In genomic region chrII:7413275-7413674, ce11 we compare ENCODE assay signal across 4 worm cellular contexts.
TF ChIP-seq lines count a peak whose summit lies in the region.

No protein-coding gene starts in this region.

TF ChIP-seq in whole organism, L1 larva, 84 proteins besides CTCF, POLR2A, EP300 and RAD21 (continues in another document):
- TF ChIP-seq tbx-2 (tag; optimal IDR thresholded peaks at IDR 0.05; lab: Kevin White, UChicago), result peak; percentile 37
- TF ChIP-seq nhr-84 (tag; optimal IDR thresholded peaks at IDR 0.05; lab: Kevin White, UChicago), result no peak
- TF ChIP-seq Y116A8C.19 (tag; optimal IDR thresholded peaks at IDR 0.05; lab: Kevin White, UChicago; ENCODE audit: borderline replicate concordance), result no peak
- TF ChIP-seq blmp-1 (tag; optimal IDR thresholded peaks at IDR 0.05; lab: Kevin White, UChicago), result peak; percentile 76
- TF ChIP-seq nhr-20 (tag; optimal IDR thresholded peaks at IDR 0.05; lab: Kevin White, UChicago), result peak; percentile 49
- no peak for TF ChIP-seq tlp-1 (tag; optimal IDR thresholded peaks at IDR 0.05; lab: Kevin White, UChicago)
- peak; percentile 12 for TF ChIP-seq dsc-1 (tag; optimal IDR thresholded peaks at IDR 0.05; lab: Kevin White, UChicago)
- peak; percentile 91 for TF ChIP-seq nhr-85 (tag; lab: Kevin White, UChicago)
- TF ChIP-seq sup-37 (GFP tag; optimal IDR thresholded peaks at IDR 0.05; lab: Kevin White, UChicago), result no peak
- TF ChIP-seq ztf-11 (tag; optimal IDR thresholded peaks at IDR 0.05; lab: Kevin White, UChicago), result no peak
- TF ChIP-seq grh-1 (GFP tag; IDR thresholded peaks at IDR 0.05; lab: Robert Waterston, UW), result peak; percentile 36; the same call in 1 of the 2 replicates
- TF ChIP-seq nhr-90 (tag; optimal IDR thresholded peaks at IDR 0.05; lab: Kevin White, UChicago; ENCODE audit: poor library complexity), result no peak
- no peak for TF ChIP-seq fos-1 (tag; optimal IDR thresholded peaks at IDR 0.05; lab: Kevin White, UChicago)
- no peak for TF ChIP-seq pqm-1 (tag; optimal IDR thresholded peaks at IDR 0.05; lab: Kevin White, UChicago)
- no peak for TF ChIP-seq hlh-17 (GFP tag; optimal IDR thresholded peaks at IDR 0.05; lab: Kevin White, UChicago; ENCODE audit: borderline replicate concordance)
- no peak for TF ChIP-seq ceh-88 (GFP tag; IDR thresholded peaks at IDR 0.05; lab: Robert Waterston, UW)
- TF ChIP-seq nhr-71 (tag; optimal IDR thresholded peaks at IDR 0.05; lab: Kevin White, UChicago), result peak; percentile 59
- TF ChIP-seq irx-1 (tag; optimal IDR thresholded peaks at IDR 0.05; lab: Kevin White, UChicago), result no peak
- TF ChIP-seq lin-15B (tag; optimal IDR thresholded peaks at IDR 0.05; lab: Kevin White, UChicago), result no peak
- no peak for TF ChIP-seq nhr-77 (tag; optimal IDR thresholded peaks at IDR 0.05; lab: Kevin White, UChicago)
- no peak for TF ChIP-seq aha-1 (tag; optimal IDR thresholded peaks at IDR 0.05; lab: Kevin White, UChicago)
- no peak for TF ChIP-seq nhr-76 (tag; optimal IDR thresholded peaks at IDR 0.05; lab: Kevin White, UChicago)
- no peak for TF ChIP-seq lsy-2 (tag; optimal IDR thresholded peaks at IDR 0.05; lab: Kevin White, UChicago)
- no peak for TF ChIP-seq unc-98 (GFP tag; IDR thresholded peaks at IDR 0.05; lab: Robert Waterston, UW)

TF ChIP-seq in whole organism, L2 larva, 48 proteins besides CTCF, POLR2A, EP300 and RAD21:
- no peak for TF ChIP-seq aly-2 (tag; optimal IDR thresholded peaks at IDR 0.05; lab: Kevin White, UChicago)
- no peak for TF ChIP-seq dmd-4 (tag; optimal IDR thresholded peaks at IDR 0.05; lab: Kevin White, UChicago)
- no peak for TF ChIP-seq elt-3 (tag; optimal IDR thresholded peaks at IDR 0.05; lab: Kevin White, UChicago)
- TF ChIP-seq nhr-10 (tag; optimal IDR thresholded peaks at IDR 0.05; lab: Kevin White, UChicago), result no peak
- TF ChIP-seq lin-13 (GFP tag; optimal IDR thresholded peaks at IDR 0.05; lab: Kevin White, UChicago), result no peak
- no peak for TF ChIP-seq ceh-16 (tag; optimal IDR thresholded peaks at IDR 0.05; lab: Kevin White, UChicago)
- no peak for TF ChIP-seq lin-39 (tag; optimal IDR thresholded peaks at IDR 0.05; lab: Kevin White, UChicago)
- no peak for TF ChIP-seq elt-1 (tag; optimal IDR thresholded peaks at IDR 0.05; lab: Kevin White, UChicago)
- peak; percentile 33 for TF ChIP-seq blmp-1 (tag; optimal IDR thresholded peaks at IDR 0.05; lab: Kevin White, UChicago; ENCODE audit: insufficient read depth)
- no peak for TF ChIP-seq nhr-6 (tag; optimal IDR thresholded peaks at IDR 0.05; lab: Kevin White, UChicago)
- TF ChIP-seq zag-1 (tag; optimal IDR thresholded peaks at IDR 0.05; lab: Kevin White, UChicago), result no peak
- no peak for TF ChIP-seq crh-2 (tag; optimal IDR thresholded peaks at IDR 0.05; lab: Kevin White, UChicago)
- no peak for TF ChIP-seq egl-27 (tag; optimal IDR thresholded peaks at IDR 0.05; lab: Kevin White, UChicago)
- TF ChIP-seq ZK546.5 (tag; optimal IDR thresholded peaks at IDR 0.05; lab: Kevin White, UChicago), result no peak
- TF ChIP-seq ama-1 (optimal IDR thresholded peaks at IDR 0.05; lab: Kevin White, UChicago), result no peak
- peak; percentile 56 for TF ChIP-seq sma-9 (GFP tag; optimal IDR thresholded peaks at IDR 0.05; lab: Kevin White, UChicago)
- no peak for TF ChIP-seq sma-9 (tag; optimal IDR thresholded peaks at IDR 0.05; lab: Kevin White, UChicago)
- TF ChIP-seq nhr-25 (tag; optimal IDR thresholded peaks at IDR 0.05; lab: Kevin White, UChicago), result peak; percentile 79
- TF ChIP-seq nhr-129 (tag; optimal IDR thresholded peaks at IDR 0.05; lab: Kevin White, UChicago), result peak; percentile 49
- peak; percentile 30 for TF ChIP-seq nhr-21 (tag; optimal IDR thresholded peaks at IDR 0.05; lab: Kevin White, UChicago)
- no peak for TF ChIP-seq nhr-237 (tag; optimal IDR thresholded peaks at IDR 0.05; lab: Kevin White, UChicago)
- no peak for TF ChIP-seq nhr-11 (tag; optimal IDR thresholded peaks at IDR 0.05; lab: Kevin White, UChicago)
TF ChIP-seq in whole organism, L2 larva: peak in this region for 5.

TF ChIP-seq in whole organism, L3 larva, 47 proteins besides CTCF, POLR2A, EP300 and RAD21:
- TF ChIP-seq nhr-11 (tag; optimal IDR thresholded peaks at IDR 0.05; lab: Kevin White, UChicago) (no peak), nhr-43 (tag; optimal IDR thresholded peaks at IDR 0.05; lab: Kevin White, UChicago; ENCODE audit: poor library complexity, severe bottlenecking) (peak; percentile 44), nhr-23 (tag; optimal IDR thresholded peaks at IDR 0.05; lab: Kevin White, UChicago) (peak; percentile 31), nhr-25 (tag; optimal IDR thresholded peaks at IDR 0.05; lab: Kevin White, UChicago) (peak; percentile 43), elt-3 (tag; optimal IDR thresholded peaks at IDR 0.05; lab: Kevin White, UChicago) (peak in 2 of 3 experiments; percentile 57 to 83), ceh-82 (tag; optimal IDR thresholded peaks at IDR 0.05; lab: Kevin White, UChicago) (no peak)

TF ChIP-seq in whole organism, L4 larva, 104 proteins besides CTCF, POLR2A, EP300 and RAD21:
- TF ChIP-seq ZK337.2 (GFP tag; IDR thresholded peaks at IDR 0.05; lab: Robert Waterston, UW) (no peak), nhr-41 (GFP tag; IDR thresholded peaks at IDR 0.05; lab: Robert Waterston, UW) (no peak), lsy-2 (tag; optimal IDR thresholded peaks at IDR 0.05; lab: Kevin White, UChicago) (no peak), hlh-11 (tag; optimal IDR thresholded peaks at IDR 0.05; lab: Kevin White, UChicago) (peak; percentile 29), nhr-28 (tag; optimal IDR thresholded peaks at IDR 0.05; lab: Kevin White, UChicago) (peak; percentile 35), R02D3.7 (tag; optimal IDR thresholded peaks at IDR 0.05; lab: Kevin White, UChicago) (no peak), nhr-48 (tag; optimal IDR thresholded peaks at IDR 0.05; lab: Kevin White, UChicago) (peak; percentile 22), arid-1 (GFP tag; conservative IDR thresholded peaks at IDR 0.05; lab: Robert Waterston, UW) (no peak), mep-1 (tag; optimal IDR thresholded peaks at IDR 0.05; lab: Kevin White, UChicago) (no peak), nhr-102 (tag; optimal IDR thresholded peaks at IDR 0.05; lab: Kevin White, UChicago) (no peak), mdl-1 (tag; optimal IDR thresholded peaks at IDR 0.05; lab: Kevin White, UChicago) (peak in 1 of 2 experiments; percentile 61), nhr-25 (tag; optimal IDR thresholded peaks at IDR 0.05; lab: Kevin White, UChicago; ENCODE audit: borderline replicate concordance, insufficient read depth) (peak; percentile 37)

Comparison
In these comparisons a context has a peak if more than half of its experiments do, and no peak if none do; other contexts are left out.
1. Of the 29 proteins assayed by ChIP-seq in both whole organism, L4 larva and whole organism, L1 larva: peak only in whole organism, L4 larva: nhr-28; only in whole organism, L1 larva: none; in both: none; in neither: 27; mixed calls (peak in some experiments, not most) for 1.